Worm (Caenorhabditis elegans) whole organism, L3 larva: ENCODE data around the gene tag-335.
A peak's percentile ranks its signal among the peaks of the same experiment; 100 is the strongest.

Experiments
- R02D3.7 ChIP-seq: fragments of 150-350 bp; optimal IDR thresholded peaks from 2 replicates; lab custom pipeline; 2014; ENCODE audit warnings: missing biosample characterization, missing genetic modification characterization
- ZK546.5 ChIP-seq: sonication (generic microtip); optimal IDR thresholded peaks from 2 replicates; lab custom pipeline; 2017; ENCODE audit warnings: missing biosample characterization, missing genetic modification characterization
- aly-2 ChIP-seq: fragments of 150-350 bp; optimal IDR thresholded peaks from 2 replicates; lab custom pipeline; 2014; ENCODE audit warnings: missing biosample characterization, missing genetic modification characterization
- ama-1 ChIP-seq: fragments of 150-350 bp; optimal IDR thresholded peaks from 2 replicates; lab custom pipeline; 2018
- ceh-16 ChIP-seq: sonication (generic microtip); optimal IDR thresholded peaks from 2 replicates; lab custom pipeline; 2017; ENCODE audit warnings: missing biosample characterization, missing genetic modification characterization
- ceh-82 ChIP-seq: fragments of 150-350 bp; optimal IDR thresholded peaks from 2 replicates; lab custom pipeline; 2014; ENCODE audit warnings: missing biosample characterization, missing genetic modification characterization
- ceh-9 ChIP-seq: sonication (generic microtip); optimal IDR thresholded peaks from 2 replicates; lab custom pipeline; 2018; ENCODE audit warnings: missing biosample characterization, missing genetic modification characterization
- daf-12 ChIP-seq: fragments of 150-350 bp; optimal IDR thresholded peaks from 2 replicates; lab custom pipeline; 2014; ENCODE audit warnings: missing biosample characterization, missing genetic modification reagents, missing genetic modification characterization
- egl-27 ChIP-seq: sonication (generic microtip); optimal IDR thresholded peaks from 4 replicates; lab custom pipeline; 2017; ENCODE audit warnings: missing biosample characterization, missing genetic modification reagents, missing genetic modification characterization
- egl-5 ChIP-seq: fragments of 150-350 bp; optimal IDR thresholded peaks from 2 replicates; lab custom pipeline; 2017; ENCODE audit warnings: missing biosample characterization, missing genetic modification reagents, missing genetic modification characterization, inconsistent platforms
- elt-2 ChIP-seq: sonication (generic microtip); optimal IDR thresholded peaks from 2 replicates; lab custom pipeline; 2016; ENCODE audit warnings: missing genetic modification reagents, mild to moderate bottlenecking, missing genetic modification characterization, missing compliant biosample characterization
- eor-1 ChIP-seq, 2 experiments: fragments of 150-350 bp; optimal IDR thresholded peaks; 2 replicates each; lab custom pipeline; 2014 to 2018; ENCODE audit warnings: missing biosample characterization in 2 of 2, missing genetic modification characterization in 2 of 2
- fkh-2 ChIP-seq: fragments of 150-350 bp; optimal IDR thresholded peaks from 2 replicates; lab custom pipeline; 2014; ENCODE audit warnings: missing biosample characterization, missing genetic modification reagents, missing genetic modification characterization
- fos-1 ChIP-seq: fragments of 150-350 bp; optimal IDR thresholded peaks from 2 replicates; lab custom pipeline; 2014; ENCODE audit warnings: missing biosample characterization, missing genetic modification characterization
- hmg-11 ChIP-seq: sonication (generic microtip); optimal IDR thresholded peaks from 2 replicates; lab custom pipeline; 2016; ENCODE audit warnings: missing genetic modification characterization, missing compliant biosample characterization
- jun-1 ChIP-seq: fragments of 150-350 bp; optimal IDR thresholded peaks from 2 replicates; lab custom pipeline; 2014; ENCODE audit warnings: missing biosample characterization, missing genetic modification reagents, missing genetic modification characterization
- lin-15B ChIP-seq: fragments of 150-350 bp; optimal IDR thresholded peaks from 2 replicates; lab custom pipeline; 2014; ENCODE audit warnings: missing biosample characterization, missing genetic modification characterization
- lin-39 ChIP-seq: fragments of 150-350 bp; optimal IDR thresholded peaks from 2 replicates; lab custom pipeline; 2018; ENCODE audit warnings: missing biosample characterization, missing genetic modification reagents, missing genetic modification characterization
- lsy-12 ChIP-seq: sonication (generic microtip); optimal IDR thresholded peaks from 2 replicates; lab custom pipeline; 2016; ENCODE audit warnings: mild to moderate bottlenecking, missing genetic modification characterization, missing compliant biosample characterization
- mdl-1 ChIP-seq: fragments of 150-350 bp; optimal IDR thresholded peaks from 2 replicates; lab custom pipeline; 2014; ENCODE audit warnings: missing biosample characterization, missing genetic modification characterization
- mml-1 ChIP-seq: fragments of 150-350 bp; sonication (generic microtip); optimal IDR thresholded peaks from 3 replicates; lab custom pipeline; 2014; ENCODE audit warnings: missing biosample characterization, missing genetic modification characterization
- nhr-11 ChIP-seq: fragments of 150-350 bp; optimal IDR thresholded peaks from 2 replicates; lab custom pipeline; 2014; ENCODE audit warnings: missing biosample characterization, missing genetic modification characterization
- nhr-12 ChIP-seq: fragments of 150-350 bp; optimal IDR thresholded peaks from 2 replicates; lab custom pipeline; 2014; ENCODE audit warnings: missing biosample characterization, missing genetic modification characterization
- nhr-23 ChIP-seq: fragments of 150-350 bp; optimal IDR thresholded peaks from 2 replicates; lab custom pipeline; 2014; ENCODE audit warnings: missing biosample characterization, missing genetic modification reagents, missing genetic modification characterization
- nhr-237 ChIP-seq: fragments of 150-350 bp; optimal IDR thresholded peaks from 2 replicates; lab custom pipeline; 2014; ENCODE audit warnings: missing biosample characterization, missing genetic modification characterization
- nhr-28 ChIP-seq: fragments of 150-350 bp; optimal IDR thresholded peaks from 2 replicates; lab custom pipeline; 2014; ENCODE audit warnings: missing biosample characterization, missing genetic modification characterization
- nhr-67 ChIP-seq: fragments of 150-350 bp; optimal IDR thresholded peaks from 2 replicates; lab custom pipeline; 2014; ENCODE audit warnings: missing biosample characterization, missing genetic modification characterization
- nhr-76 ChIP-seq: fragments of 150-350 bp; sonication (generic microtip); optimal IDR thresholded peaks from 5 replicates; lab custom pipeline; 2014; ENCODE audit warnings: missing biosample characterization, missing genetic modification characterization
- nhr-77 ChIP-seq: fragments of 150-350 bp; optimal IDR thresholded peaks from 2 replicates; lab custom pipeline; 2014; ENCODE audit warnings: missing biosample characterization, missing genetic modification characterization
- pha-4 ChIP-seq: fragments of 150-350 bp; optimal IDR thresholded peaks from 2 replicates; lab custom pipeline; 2014; ENCODE audit warnings: missing biosample characterization, missing genetic modification reagents, missing genetic modification characterization
- pqm-1 ChIP-seq: fragments of 150-350 bp; optimal IDR thresholded peaks from 2 replicates; lab custom pipeline; 2017; ENCODE audit warnings: missing biosample characterization, missing genetic modification characterization, inconsistent platforms
- sea-2 ChIP-seq: fragments of 150-350 bp; sonication (generic microtip); optimal IDR thresholded peaks from 4 replicates; lab custom pipeline; 2014; ENCODE audit warnings: missing biosample characterization, missing genetic modification reagents, missing genetic modification characterization
- skn-1 ChIP-seq: fragments of 150-350 bp; optimal IDR thresholded peaks from 2 replicates; lab custom pipeline; 2014; ENCODE audit warnings: missing biosample characterization, missing genetic modification characterization
- tbx-2 ChIP-seq: sonication (generic microtip); optimal IDR thresholded peaks from 2 replicates; lab custom pipeline; 2016; ENCODE audit warnings: mild to moderate bottlenecking, missing genetic modification characterization, missing compliant biosample characterization
- unc-39 ChIP-seq: sonication (generic microtip); optimal IDR thresholded peaks from 4 replicates; lab custom pipeline; 2017; ENCODE audit warnings: missing biosample characterization, missing genetic modification characterization
- unc-62 ChIP-seq: fragments of 150-350 bp; sonication (generic microtip); optimal IDR thresholded peaks from 4 replicates; lab custom pipeline; 2014; ENCODE audit warnings: missing biosample characterization, missing genetic modification reagents, missing genetic modification characterization
- zag-1 ChIP-seq: fragments of 150-350 bp; optimal IDR thresholded peaks from 2 replicates; lab custom pipeline; 2014; ENCODE audit warnings: missing biosample characterization, missing genetic modification characterization

The tag-335 gene

ce11 chrIV:12304750-12305149 lies 26.4 kb upstream of the tag-335 start:
- TF ChIP-seq mdl-1 (no peak), nhr-237 (tag; lab: Kevin White, UChicago) (no peak), unc-62 (GFP tag; lab: Kevin White, UChicago) (no peak), elt-2 (peak; percentile 17), tbx-2 (tag; lab: Kevin White, UChicago) (no peak), fkh-2 (tag; lab: Kevin White, UChicago) (no peak)

- TF ChIP-seq ama-1 (no peak), elt-2 (peak; percentile 76), tbx-2 (tag; lab: Kevin White, UChicago) (no peak), nhr-12 (tag; lab: Kevin White, UChicago) (no peak), aly-2 (tag; lab: Kevin White, UChicago) (no peak), nhr-23 (tag; lab: Kevin White, UChicago) (no peak), sea-2 (GFP tag; lab: Kevin White, UChicago) (no peak), mml-1 (tag; lab: Kevin White, UChicago) (no peak), jun-1 (tag; lab: Kevin White, UChicago) (no peak), nhr-67 (tag; lab: Kevin White, UChicago) (no peak), ceh-9 (tag; lab: Kevin White, UChicago) (no peak), mdl-1 (no peak), pha-4 (peak; percentile 16), egl-5 (tag; lab: Kevin White, UChicago) (no peak), pqm-1 (peak; percentile 55), nhr-11 (tag; lab: Kevin White, UChicago) (no peak), hmg-11 (tag; lab: Kevin White, UChicago) (no peak), ZK546.5 (tag; lab: Kevin White, UChicago) (no peak)
Observed at ce11 chrIV:12302885-12303284, 24.5 kb upstream of the tag-335 start.

DNA sequence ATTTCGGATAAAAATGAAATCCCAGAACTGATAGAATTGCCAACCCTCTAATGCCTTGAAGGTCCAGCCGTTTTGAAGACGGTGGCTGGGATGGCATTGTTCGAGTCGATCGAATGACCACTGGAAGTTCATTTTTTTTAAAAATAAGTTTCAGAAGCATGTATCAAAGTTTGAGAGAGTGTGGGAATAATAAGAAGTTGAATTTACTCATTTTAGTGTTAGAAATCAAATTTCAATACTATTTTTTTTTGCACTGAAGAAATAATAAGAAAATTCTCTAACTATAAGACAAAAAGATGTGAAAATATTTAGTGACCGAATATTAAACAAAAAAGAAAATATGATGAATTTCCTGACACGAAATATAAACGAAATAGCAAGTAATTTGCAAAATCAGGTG lies 22.8 kb upstream of the tag-335 start, which contains the start of gene oac-59:
Gene oac-59 (minus strand): TSS at position 101 of the 400 bp plus-strand sequence.
- TF ChIP-seq jun-1 (tag; lab: Kevin White, UChicago): no peak
- no peak for TF ChIP-seq ceh-16 (tag; lab: Kevin White, UChicago)
- no peak for TF ChIP-seq daf-12 (tag; lab: Kevin White, UChicago)
- TF ChIP-seq egl-27 (tag; lab: Kevin White, UChicago): no peak
- no peak for TF ChIP-seq R02D3.7
- no peak for TF ChIP-seq nhr-23 (tag; lab: Kevin White, UChicago)
- TF ChIP-seq skn-1 (tag; lab: Kevin White, UChicago): no peak
- no peak for TF ChIP-seq fos-1
- TF ChIP-seq eor-1 (tag; optimal IDR thresholded peaks at IDR 0.05; lab: Kevin White, UChicago): no peak
- no peak for TF ChIP-seq nhr-28 (tag; lab: Kevin White, UChicago)
- no peak for TF ChIP-seq lin-39 (tag; lab: Kevin White, UChicago)
- TF ChIP-seq lin-15B (tag; lab: Kevin White, UChicago): no peak
- TF ChIP-seq ama-1: no peak

- no peak for TF ChIP-seq nhr-12 (tag; lab: Kevin White, UChicago)
- TF ChIP-seq, all 47 proteins: peak for 0
Observed at ce11 chrIV:12290744-12291143, 12.3 kb upstream of the tag-335 start, which contains the start of gene C42C1.8. C42C1.8 (plus strand) TSS chrIV:12291044.

DNA sequence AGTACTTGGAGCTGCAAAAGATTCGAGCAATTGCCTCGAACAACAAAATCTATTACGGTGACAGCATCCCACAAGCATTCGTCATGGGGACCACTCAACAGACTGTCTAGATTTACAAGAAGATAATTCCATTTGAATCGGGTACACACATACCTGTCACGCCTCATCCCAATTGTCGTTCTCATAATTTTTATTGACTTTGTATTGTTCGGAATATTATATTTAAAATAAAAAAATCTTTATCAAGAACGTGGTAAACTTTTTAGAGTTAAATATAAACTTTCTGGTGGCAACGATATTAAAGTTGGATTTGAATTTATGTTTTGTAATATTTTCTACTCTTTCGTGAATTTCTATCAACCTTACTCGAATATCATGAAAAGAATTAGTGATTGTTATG lies 10.8 kb upstream of the tag-335 start, which contains the start of gene C42C1.9:
Gene C42C1.9 (plus strand): TSS at position 301 of the 400 bp plus-strand sequence.
- TF ChIP-seq mml-1 (tag; lab: Kevin White, UChicago): no peak
- no peak for TF ChIP-seq nhr-11 (tag; lab: Kevin White, UChicago)
- TF ChIP-seq nhr-76 (tag; lab: Kevin White, UChicago): no peak

- TF ChIP-seq nhr-76 (tag; lab: Kevin White, UChicago) (no peak), ama-1 (no peak), daf-12 (tag; lab: Kevin White, UChicago) (no peak), ceh-82 (tag; lab: Kevin White, UChicago) (no peak), aly-2 (tag; lab: Kevin White, UChicago) (no peak), unc-39 (tag; lab: Kevin White, UChicago) (no peak), sea-2 (GFP tag; lab: Kevin White, UChicago) (no peak), zag-1 (tag; lab: Kevin White, UChicago) (no peak), mml-1 (tag; lab: Kevin White, UChicago) (no peak), nhr-28 (tag; lab: Kevin White, UChicago) (no peak), lsy-12 (tag; lab: Kevin White, UChicago) (no peak), jun-1 (tag; lab: Kevin White, UChicago) (no peak), pqm-1 (no peak), nhr-77 (tag; lab: Kevin White, UChicago) (no peak), ceh-9 (tag; lab: Kevin White, UChicago) (no peak), lin-39 (tag; lab: Kevin White, UChicago) (no peak)
Observed at ce11 chrIV:12287628-12288027, 9.2 kb upstream of the tag-335 start, which contains the start of gene erl-1. erl-1 (plus strand) TSS chrIV:12287928.
